Worm (Caenorhabditis elegans): ENCODE measurements around the gene C10A4.10.
"Not testable (repeated sequence)": the region's sequence is repeated elsewhere in the genome, so short reads cannot be mapped to it uniquely, and the experiment has no call there.

C10A4.10 gene

ce11 chrX:7398584-7398983 lies at the start of gene C10A4.10:
Gene C10A4.10 (plus strand): TSS chrX:7398884.
- no peak for TF ChIP-seq Y55F3AM.14 (GFP tag; optimal IDR thresholded peaks at IDR 0.05)
- TF ChIP-seq ztf-11 (tag; optimal IDR thresholded peaks at IDR 0.05): no peak
- TF ChIP-seq nhr-12 (tag; optimal IDR thresholded peaks at IDR 0.05): no peak
- no peak for TF ChIP-seq mab-5 (tag; optimal IDR thresholded peaks at IDR 0.05)
- no peak for TF ChIP-seq F13H6.1 (tag; optimal IDR thresholded peaks at IDR 0.05)
- TF ChIP-seq nhr-129 (tag; optimal IDR thresholded peaks at IDR 0.05): no peak
- TF ChIP-seq lsy-2 (tag; optimal IDR thresholded peaks at IDR 0.05): no peak

- not testable (repeated sequence) for TF ChIP-seq mdl-1 (tag; optimal IDR thresholded peaks at IDR 0.05); sma-9 (GFP tag; optimal IDR thresholded peaks at IDR 0.05); sma-9 (tag; optimal IDR thresholded peaks at IDR 0.05); nhr-12 (tag; optimal IDR thresholded peaks at IDR 0.05)
Observed at ce11 chrX:7365267-7365666, 33.4 kb upstream of the C10A4.10 start, which contains the start of gene C56G3.2. Gene C56G3.2 (plus strand): TSS chrX:7365567.

- TF ChIP-seq nhr-12 (tag; optimal IDR thresholded peaks at IDR 0.05) (no peak), blmp-1 (tag; optimal IDR thresholded peaks at IDR 0.05; ENCODE audit: insufficient read depth) (no peak), aly-2 (tag; optimal IDR thresholded peaks at IDR 0.05) (no peak), elt-3 (tag; optimal IDR thresholded peaks at IDR 0.05) (no peak)
Observed at ce11 chrX:7369770-7370169, 28.9 kb upstream of the C10A4.10 start.

ce11 chrX:7371945-7372344 lies 26.7 kb upstream of the C10A4.10 start:
- TF ChIP-seq egl-27 (tag; optimal IDR thresholded peaks at IDR 0.05) (no peak), nhr-12 (tag; optimal IDR thresholded peaks at IDR 0.05) (no peak), elt-3 (tag; optimal IDR thresholded peaks at IDR 0.05) (no peak), peb-1 (tag; optimal IDR thresholded peaks at IDR 0.05) (no peak), nhr-77 (tag; optimal IDR thresholded peaks at IDR 0.05) (no peak), ztf-11 (tag; optimal IDR thresholded peaks at IDR 0.05) (no peak), zag-1 (tag; optimal IDR thresholded peaks at IDR 0.05) (no peak), elt-1 (tag; optimal IDR thresholded peaks at IDR 0.05) (no peak), unc-55 (GFP tag; optimal IDR thresholded peaks at IDR 0.05) (no peak), mab-5 (tag; optimal IDR thresholded peaks at IDR 0.05) (no peak)

- TF ChIP-seq lin-39 (tag; optimal IDR thresholded peaks at IDR 0.05): no peak
- TF ChIP-seq nhr-10 (tag; optimal IDR thresholded peaks at IDR 0.05): no peak
- no peak for TF ChIP-seq nhr-6 (tag; optimal IDR thresholded peaks at IDR 0.05)
- TF ChIP-seq elt-1 (tag; optimal IDR thresholded peaks at IDR 0.05): no peak
- no peak for TF ChIP-seq crh-2 (tag; optimal IDR thresholded peaks at IDR 0.05)
- TF ChIP-seq F13H6.1 (tag; optimal IDR thresholded peaks at IDR 0.05): no peak
- no peak for TF ChIP-seq ztf-1 (GFP tag; conservative IDR thresholded peaks at IDR 0.05)
- no peak for TF ChIP-seq nhr-11 (tag; optimal IDR thresholded peaks at IDR 0.05)
- TF ChIP-seq zag-1 (tag; optimal IDR thresholded peaks at IDR 0.05): no peak
- TF ChIP-seq elt-3 (tag; optimal IDR thresholded peaks at IDR 0.05): no peak
- TF ChIP-seq nhr-21 (tag; optimal IDR thresholded peaks at IDR 0.05): no peak
- TF ChIP-seq sem-4 (tag; optimal IDR thresholded peaks at IDR 0.05): no peak
- no peak for TF ChIP-seq dmd-4 (tag; optimal IDR thresholded peaks at IDR 0.05)
- no peak for TF ChIP-seq C34F6.9 (tag; optimal IDR thresholded peaks at IDR 0.05)
- TF ChIP-seq Y55F3AM.14 (GFP tag; optimal IDR thresholded peaks at IDR 0.05): no peak
- no peak for TF ChIP-seq lin-11 (tag; optimal IDR thresholded peaks at IDR 0.05)
- no peak for TF ChIP-seq aly-2 (tag; optimal IDR thresholded peaks at IDR 0.05)
- no peak for TF ChIP-seq R02D3.7 (tag; optimal IDR thresholded peaks at IDR 0.05)
- TF ChIP-seq ceh-82 (tag; optimal IDR thresholded peaks at IDR 0.05): no peak
Observed at ce11 chrX:7376941-7377340, 21.7 kb upstream of the C10A4.10 start, which contains the start of gene npr-8. Gene npr-8 (plus strand): TSS chrX:7377302.

ce11 chrX:7378608-7379007 lies 20.1 kb upstream of the C10A4.10 start:
- TF ChIP-seq ztf-11 (tag; optimal IDR thresholded peaks at IDR 0.05) (no peak), nhr-10 (tag; optimal IDR thresholded peaks at IDR 0.05) (no peak), nhr-12 (tag; optimal IDR thresholded peaks at IDR 0.05) (no peak)

Data from whole organism, L2 larva.